Worm (Caenorhabditis elegans) whole organism, L4/young adult: ENCODE measurements around the gene athp-2.

Experiments
- W03F9.2 ChIP-seq: fragments of 150-350 bp; optimal IDR thresholded peaks from 2 replicates; lab custom pipeline; 2014; ENCODE audit warnings: missing biosample characterization, missing genetic modification characterization
- him-1 ChIP-seq: sonication (generic microtip); optimal IDR thresholded peaks from 2 replicates; lab custom pipeline; 2016; ENCODE audit warnings: missing genotype, missing genetic modification reagents, missing genetic modification characterization, missing compliant biosample characterization

DNA sequence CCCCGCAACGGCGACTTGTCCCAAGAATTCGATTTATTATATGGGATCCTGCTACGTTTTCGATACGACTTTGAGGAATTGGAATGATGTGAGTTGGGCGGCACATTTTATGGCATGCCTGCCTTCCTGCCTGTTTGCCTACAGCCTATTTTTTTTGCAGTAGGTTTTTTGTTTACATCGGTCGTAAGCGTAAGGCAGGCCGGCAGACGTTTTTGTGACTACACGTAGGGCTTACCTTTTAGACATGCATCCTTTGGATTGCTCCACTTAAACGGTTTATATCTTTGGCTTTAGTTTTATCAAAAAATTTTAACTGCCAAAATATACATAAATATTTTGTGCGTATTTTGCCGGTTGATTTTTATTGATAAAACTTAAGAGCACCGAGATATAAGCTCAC is 19.2 kb downstream of the athp-2 start:
- TF ChIP-seq him-1 (tag; lab: Kevin White, UChicago) (no peak), W03F9.2 (tag; lab: Kevin White, UChicago) (no peak)
